Fruit fly (Drosophila melanogaster): ENCODE measurements around the gene Gr28a.

The Gr28a gene

dm6 chr2L:7419408-7420304 lies 34.4 kb downstream of the Gr28a start:
- TF ChIP-seq rgr (GFP tag; optimal IDR thresholded peaks at IDR 0.05) (peak; percentile 43), ey (GFP tag; optimal IDR thresholded peaks at IDR 0.05) (peak; percentile 61), OdsH (GFP tag; optimal IDR thresholded peaks at IDR 0.05) (peak; percentile 75), Hnf4 (GFP tag; optimal IDR thresholded peaks at IDR 0.05) (peak; percentile 46), Hr83 (GFP tag; optimal IDR thresholded peaks at IDR 0.05; ENCODE audit: poor library complexity, severe bottlenecking) (peak; percentile 74), HLH106 (tag; optimal IDR thresholded peaks at IDR 0.05) (peak; percentile 97), psq (GFP tag; optimal IDR thresholded peaks at IDR 0.05) (peak; percentile 54), CrebA (GFP tag; optimal IDR thresholded peaks at IDR 0.05; ENCODE audit: borderline replicate concordance) (no peak), foxo (GFP tag; optimal IDR thresholded peaks at IDR 0.05) (peak; percentile 0 to 74), dl (GFP tag; optimal IDR thresholded peaks at IDR 0.05; ENCODE audit: insufficient read depth in 1 of 2, partially characterized antibody in 2 of 2) (peak in 1 of 2 experiments; percentile 34), Dfd (GFP tag; optimal IDR thresholded peaks at IDR 0.05) (no peak), Vsx2 (GFP tag; optimal IDR thresholded peaks at IDR 0.05; ENCODE audit: partially characterized antibody) (no peak), woc (GFP tag; optimal IDR thresholded peaks at IDR 0.05) (peak; percentile 3), dsf (GFP tag; optimal IDR thresholded peaks at IDR 0.05; ENCODE audit: borderline replicate concordance) (peak; percentile 65), usp (GFP tag; optimal IDR thresholded peaks at IDR 0.05) (no peak), Mio (GFP tag; optimal IDR thresholded peaks at IDR 0.05) (no peak), sv (GFP tag; optimal IDR thresholded peaks at IDR 0.05) (no peak), GATAd (GFP tag; optimal IDR thresholded peaks at IDR 0.05) (no peak), lola (GFP tag; optimal IDR thresholded peaks at IDR 0.05) (no peak), Abd-B (GFP tag; optimal IDR thresholded peaks at IDR 0.05) (no peak), N (GFP tag; optimal IDR thresholded peaks at IDR 0.05) (no peak), jim (GFP tag; optimal IDR thresholded peaks at IDR 0.05) (no peak), sage (GFP tag; optimal IDR thresholded peaks at IDR 0.05) (no peak), CG9705 (GFP tag; optimal IDR thresholded peaks at IDR 0.05) (peak; percentile 89), Jra (GFP tag; optimal IDR thresholded peaks at IDR 0.05) (peak; percentile 50), CG32264 (GFP tag; optimal IDR thresholded peaks at IDR 0.05) (peak; percentile 6), br (GFP tag; optimal IDR thresholded peaks at IDR 0.05) (peak; percentile 80), dmrt93B (GFP tag; optimal IDR thresholded peaks at IDR 0.05) (peak; percentile 79), Rel (GFP tag; optimal IDR thresholded peaks at IDR 0.05) (no peak), Rel (tag; optimal IDR thresholded peaks at IDR 0.05) (peak; percentile 87), Sp1 (GFP tag; optimal IDR thresholded peaks at IDR 0.05) (peak; percentile 93), h (GFP tag; optimal IDR thresholded peaks at IDR 0.05) (peak; percentile 70), brk (GFP tag; optimal IDR thresholded peaks at IDR 0.05) (no peak), fru (GFP tag; optimal IDR thresholded peaks at IDR 0.05) (peak; percentile 67), tai (GFP tag; optimal IDR thresholded peaks at IDR 0.05) (peak; percentile 55), Hr78 (GFP tag; optimal IDR thresholded peaks at IDR 0.05) (no peak), pan (optimal IDR thresholded peaks at IDR 0.05) (no peak), Dif (GFP tag; optimal IDR thresholded peaks at IDR 0.05; ENCODE audit: partially characterized antibody) (peak; percentile 25), Myc (optimal IDR thresholded peaks at IDR 0.05) (no peak)

- TF ChIP-seq foxo (GFP tag; optimal IDR thresholded peaks at IDR 0.05) (peak in 1 of 2 experiments; percentile 82), tai (GFP tag; optimal IDR thresholded peaks at IDR 0.05) (peak; percentile 21), Myc (optimal IDR thresholded peaks at IDR 0.05) (no peak), Sp1 (GFP tag; optimal IDR thresholded peaks at IDR 0.05) (peak; percentile 89), Mio (GFP tag; optimal IDR thresholded peaks at IDR 0.05) (no peak), Dfd (GFP tag; optimal IDR thresholded peaks at IDR 0.05) (no peak), jim (GFP tag; optimal IDR thresholded peaks at IDR 0.05) (no peak), GATAd (GFP tag; optimal IDR thresholded peaks at IDR 0.05) (no peak), dmrt93B (GFP tag; optimal IDR thresholded peaks at IDR 0.05) (peak; percentile 71), dsf (GFP tag; optimal IDR thresholded peaks at IDR 0.05; ENCODE audit: borderline replicate concordance) (no peak), Hr83 (GFP tag; optimal IDR thresholded peaks at IDR 0.05; ENCODE audit: poor library complexity, severe bottlenecking) (peak; percentile 76), ey (GFP tag; optimal IDR thresholded peaks at IDR 0.05) (peak; percentile 68), woc (GFP tag; optimal IDR thresholded peaks at IDR 0.05) (peak; percentile 49), Dif (GFP tag; optimal IDR thresholded peaks at IDR 0.05; ENCODE audit: partially characterized antibody) (peak; percentile 89), Vsx2 (GFP tag; optimal IDR thresholded peaks at IDR 0.05; ENCODE audit: partially characterized antibody) (no peak), OdsH (GFP tag; optimal IDR thresholded peaks at IDR 0.05) (peak; percentile 83), Rel (GFP tag; optimal IDR thresholded peaks at IDR 0.05) (no peak), Rel (tag; optimal IDR thresholded peaks at IDR 0.05) (peak; percentile 45), rgr (GFP tag; optimal IDR thresholded peaks at IDR 0.05) (peak; percentile 74), N (GFP tag; optimal IDR thresholded peaks at IDR 0.05) (no peak), sv (GFP tag; optimal IDR thresholded peaks at IDR 0.05) (no peak), CG9705 (GFP tag; optimal IDR thresholded peaks at IDR 0.05) (no peak), Hnf4 (GFP tag; optimal IDR thresholded peaks at IDR 0.05) (peak; percentile 2), Abd-B (GFP tag; optimal IDR thresholded peaks at IDR 0.05) (no peak), h (GFP tag; optimal IDR thresholded peaks at IDR 0.05) (peak; percentile 73), Hr78 (GFP tag; optimal IDR thresholded peaks at IDR 0.05) (no peak), CG32264 (GFP tag; optimal IDR thresholded peaks at IDR 0.05) (no peak), sage (GFP tag; optimal IDR thresholded peaks at IDR 0.05) (peak; percentile 59), CrebA (GFP tag; optimal IDR thresholded peaks at IDR 0.05; ENCODE audit: borderline replicate concordance) (no peak), HLH106 (tag; optimal IDR thresholded peaks at IDR 0.05) (peak; percentile 78), fru (GFP tag; optimal IDR thresholded peaks at IDR 0.05) (peak; percentile 72), psq (GFP tag; optimal IDR thresholded peaks at IDR 0.05) (peak; percentile 72), Jra (GFP tag; optimal IDR thresholded peaks at IDR 0.05) (peak; percentile 87), brk (GFP tag; optimal IDR thresholded peaks at IDR 0.05) (peak; percentile 6), br (GFP tag; optimal IDR thresholded peaks at IDR 0.05) (peak; percentile 44)
Observed at dm6 chr2L:7418148-7418988, 35.6 kb downstream of the Gr28a start.
